Fruit fly (Drosophila melanogaster): Measurements from ENCODE around the gene Scr.

Gene Scr

dm6 chr3R:6812876-6813199, 36.9 kb downstream of the Scr start:
- no peak for TF ChIP-seq noc (tag; optimal IDR thresholded peaks at IDR 0.05)

DNA sequence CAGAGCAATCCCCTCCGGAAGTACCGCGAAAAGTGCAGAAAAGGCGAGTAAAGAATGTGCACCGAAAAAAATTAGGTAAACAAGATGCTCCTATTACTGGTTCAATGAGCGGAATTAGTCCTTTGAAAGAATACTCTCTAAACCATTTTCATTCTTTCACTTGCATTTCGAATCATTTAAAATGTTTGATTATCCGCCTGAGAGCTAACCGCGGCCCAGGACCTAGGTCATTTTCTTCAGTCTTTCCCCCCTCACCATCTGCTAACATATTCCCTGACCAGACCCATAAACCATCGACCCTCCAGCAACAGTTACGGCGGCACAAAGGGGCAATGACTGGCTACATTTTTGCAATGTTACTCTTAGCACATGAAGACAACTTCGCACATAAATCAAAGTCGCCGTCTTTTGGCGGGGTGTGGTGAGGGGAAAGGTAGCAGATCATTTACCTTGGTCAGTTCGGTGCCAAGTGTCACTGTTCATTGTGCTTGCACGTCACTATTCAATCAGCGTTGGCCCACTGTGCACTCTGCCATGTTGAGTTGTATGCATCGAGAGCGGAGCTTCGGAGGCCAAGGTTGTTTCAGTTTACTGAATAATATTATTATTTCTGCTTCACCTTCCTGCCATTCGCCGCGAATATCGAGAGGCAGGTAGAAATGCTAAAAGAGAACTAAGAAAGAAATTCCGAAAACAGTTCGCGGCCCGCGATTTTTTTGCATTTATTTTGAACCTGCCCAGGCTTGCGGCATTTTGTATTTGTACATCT, 37.5 kb downstream of the Scr start:
- TF ChIP-seq noc (tag; optimal IDR thresholded peaks at IDR 0.05), result no peak

DNA sequence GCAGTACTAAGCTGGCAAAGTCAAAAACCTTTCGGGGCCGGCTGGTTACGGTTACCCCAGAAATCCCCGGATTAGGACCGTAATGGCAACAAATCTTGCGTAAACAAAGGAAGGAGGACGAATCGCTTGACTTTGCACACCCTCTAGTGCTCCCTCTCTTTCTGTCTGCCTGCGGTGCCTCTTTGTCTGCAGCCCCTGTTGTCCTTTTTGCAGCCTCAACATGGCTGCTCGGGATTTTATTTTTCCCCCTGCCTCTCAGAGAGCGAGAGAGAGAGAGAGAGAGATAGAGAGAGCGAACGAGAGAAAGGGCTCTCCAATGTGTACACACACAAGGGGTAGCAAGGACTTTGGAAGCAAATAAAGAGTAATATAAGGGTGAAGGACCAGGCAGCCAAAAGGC, 39.2 kb downstream of the Scr start:
- no peak for TF ChIP-seq noc (tag; optimal IDR thresholded peaks at IDR 0.05)

- no peak for TF ChIP-seq noc (tag; optimal IDR thresholded peaks at IDR 0.05)
Observed at dm6 chr3R:6809873-6810272, 39.9 kb downstream of the Scr start.

DNA sequence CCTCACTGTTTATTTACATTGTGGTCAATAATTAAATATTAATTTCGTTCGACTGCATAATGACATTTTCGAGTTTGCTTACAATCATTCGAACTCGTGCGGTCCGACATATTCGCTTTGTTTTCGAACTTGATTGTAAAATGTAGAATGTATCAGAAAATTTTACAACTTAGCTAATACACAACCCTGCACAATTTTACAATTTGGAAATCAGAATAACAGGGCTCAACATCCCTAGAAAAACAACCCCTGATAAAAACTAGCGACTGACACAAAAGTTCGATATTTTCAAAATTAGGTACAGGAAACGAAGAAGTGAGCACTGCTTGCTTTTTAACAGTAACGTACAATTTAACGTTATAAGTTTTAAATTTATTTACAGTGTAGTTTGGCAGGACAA, 43.1 kb downstream of the Scr start:
- TF ChIP-seq noc (tag; optimal IDR thresholded peaks at IDR 0.05), result no peak

- TF ChIP-seq noc (tag; optimal IDR thresholded peaks at IDR 0.05), result no peak
Observed at dm6 chr3R:6805948-6806347, 43.8 kb downstream of the Scr start.

- TF ChIP-seq noc (tag; optimal IDR thresholded peaks at IDR 0.05), result no peak
Observed at dm6 chr3R:6804695-6805300, 45.0 kb downstream of the Scr start.

DNA sequence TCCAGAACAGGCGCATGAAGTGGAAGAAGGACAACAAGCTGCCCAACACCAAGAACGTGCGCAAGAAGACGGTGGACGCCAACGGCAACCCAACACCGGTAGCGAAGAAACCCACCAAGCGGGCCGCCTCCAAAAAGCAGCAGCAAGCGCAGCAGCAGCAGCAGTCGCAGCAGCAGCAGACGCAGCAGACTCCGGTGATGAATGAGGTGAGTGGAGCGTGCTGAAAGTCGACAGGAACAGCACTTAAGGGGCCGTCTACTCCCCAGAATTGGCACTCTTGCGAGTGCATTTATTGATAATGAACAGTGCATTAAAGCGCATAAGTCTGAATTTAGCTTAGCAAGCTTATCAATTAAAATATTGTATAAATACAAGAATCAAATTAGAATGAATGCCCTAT, 48.6 kb downstream of the Scr start:
- TF ChIP-seq noc (tag; optimal IDR thresholded peaks at IDR 0.05), result no peak

DNA sequence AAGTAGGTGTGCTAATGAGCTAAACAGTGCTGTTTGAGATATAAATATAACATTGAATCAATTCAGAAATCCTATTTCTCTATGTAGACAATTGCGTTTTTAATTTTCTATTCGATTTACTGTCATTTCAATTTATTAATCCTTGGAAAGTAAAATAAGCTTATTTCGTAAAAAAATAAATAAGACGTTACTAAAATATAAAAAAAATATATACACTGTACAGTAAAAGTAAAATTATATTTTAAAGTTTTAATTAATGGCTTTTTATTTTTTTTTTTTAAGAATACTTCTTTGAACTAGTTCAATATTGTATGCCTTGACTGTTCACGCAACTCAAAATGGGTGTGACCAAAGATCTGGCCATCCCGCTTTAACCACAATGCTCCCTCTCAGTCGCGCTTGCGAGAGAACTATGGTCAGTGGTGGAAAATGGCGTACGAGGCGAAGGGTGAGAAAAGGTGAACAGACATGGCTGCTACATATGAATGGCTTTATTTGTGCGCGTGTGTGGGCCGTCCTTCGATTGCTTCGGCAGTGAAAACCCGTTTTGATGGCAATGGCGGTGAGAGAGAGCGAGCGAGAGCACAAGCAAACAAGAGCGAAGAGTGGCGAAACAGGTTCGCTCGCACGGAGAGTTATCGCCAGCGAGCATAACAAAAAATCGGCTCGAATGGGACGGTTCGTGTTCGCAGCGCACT, 58.4 kb downstream of the Scr start, which contains the start of gene Dfd:
Dfd (plus strand) TSS at position 648 of the 698 bp plus-strand sequence.
- TF ChIP-seq noc (tag; optimal IDR thresholded peaks at IDR 0.05), result no peak

dm6 chr3R:6780004-6780403, 69.8 kb downstream of the Scr start:
- TF ChIP-seq noc (tag; optimal IDR thresholded peaks at IDR 0.05), result no peak

DNA sequence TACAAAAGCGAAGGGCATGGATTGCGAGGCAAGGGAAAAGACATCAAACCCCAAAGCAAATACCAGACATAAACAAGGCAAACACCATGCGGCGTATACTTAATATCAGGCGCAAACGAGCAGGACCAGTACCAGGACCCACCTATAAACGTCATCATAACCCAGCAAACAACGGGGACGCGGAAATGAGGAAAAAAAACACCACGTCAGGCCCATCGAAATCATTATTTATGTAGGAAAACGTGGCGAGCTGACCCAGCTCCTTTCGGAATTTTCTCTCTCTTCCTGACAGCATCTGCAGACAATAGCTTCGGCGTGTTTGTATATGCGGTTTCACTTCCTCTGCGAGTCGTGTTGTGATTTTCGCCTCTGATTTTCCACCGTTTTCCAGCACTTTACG, 73.0 kb downstream of the Scr start:
- TF ChIP-seq noc (tag; optimal IDR thresholded peaks at IDR 0.05), result no peak
